Fruit fly (Drosophila melanogaster) whole organism, wandering third instar larva: ENCODE results near the gene CG3655.

ENCODE experiments used
- Abd-B ChIP-seq: fragments of >200 bp; optimal IDR thresholded peaks from 2 replicates; lab custom pipeline; 2017; ENCODE audit warnings: missing biosample characterization, missing genetic modification characterization
- Dfd ChIP-seq: fragments of >200 bp; optimal IDR thresholded peaks from 2 replicates; lab custom pipeline; 2017; ENCODE audit warnings: missing biosample characterization, missing genetic modification characterization
- Sp1 ChIP-seq: fragments of 200-800 bp; sonication (Bioruptor generic); optimal IDR thresholded peaks from 3 replicates; lab custom pipeline; 2019; ENCODE audit warnings: missing biosample characterization, mild to moderate bottlenecking, missing genetic modification characterization, moderate library complexity
- br ChIP-seq: fragments of 200-800 bp; sonication (Bioruptor generic); optimal IDR thresholded peaks from 2 replicates; lab custom pipeline; 2016; ENCODE audit warnings: missing biosample characterization, missing genetic modification characterization
- brk ChIP-seq: fragments of 200-800 bp; sonication (Bioruptor generic); optimal IDR thresholded peaks from 2 replicates; lab custom pipeline; 2016; ENCODE audit warnings: missing biosample characterization, mild to moderate bottlenecking, missing genetic modification characterization
- dl ChIP-seq, 2 experiments: fragments of 175-275, 200-275 bp in 1 of 2; fragments of 200-275 bp in 1 of 2; sonication (Bioruptor generic); optimal IDR thresholded peaks; lab custom pipeline; 2018; ENCODE audit warnings: mild to moderate bottlenecking in 2 of 2, missing biosample characterization in 2 of 2, missing genetic modification characterization in 2 of 2, moderate library complexity in 2 of 2; ENCODE audit not compliant: partially characterized antibody in 2 of 2, insufficient read depth in 1 of 2
- jim ChIP-seq: fragments of 175-275, 200-325 bp; sonication (Bioruptor generic); optimal IDR thresholded peaks from 2 replicates; lab custom pipeline; 2016; ENCODE audit warnings: missing biosample characterization, mild to moderate bottlenecking, missing genetic modification characterization
- lola ChIP-seq: fragments of >200 bp; optimal IDR thresholded peaks from 2 replicates; lab custom pipeline; 2017; ENCODE audit warnings: missing biosample characterization, missing genetic modification characterization
- pan ChIP-seq: fragments of >200 bp; optimal IDR thresholded peaks from 2 replicates; lab custom pipeline; 2017

dm6 chrX:1181320-1181719, 46.6 kb upstream of the CG3655 start, which contains the start of gene CG14627:
- TF ChIP-seq brk (GFP tag; lab: Kevin White, UChicago), result no peak
- no peak for TF ChIP-seq Sp1 (GFP tag; lab: Kevin White, UChicago)
- TF ChIP-seq Dfd (GFP tag; lab: Kevin White, UChicago), result no peak
- TF ChIP-seq br (GFP tag; lab: Kevin White, UChicago), result no peak
- TF ChIP-seq jim (GFP tag; lab: Kevin White, UChicago), result no peak
- no peak for TF ChIP-seq pan (lab: Kevin White, UChicago)
- TF ChIP-seq Abd-B, result no peak
- no peak for TF ChIP-seq lola
- no peak for TF ChIP-seq dl (GFP tag; optimal IDR thresholded peaks at IDR 0.05; lab: Kevin White, UChicago; ENCODE audit: insufficient read depth in 1 of 2, partially characterized antibody in 2 of 2)
